Worm (Caenorhabditis elegans) whole organism, midembryonic: ENCODE data around the gene sre-33.

ENCODE experiments used
- cog-1 ChIP-seq: sonication (generic microtip); optimal IDR thresholded peaks from 2 replicates; lab custom pipeline; 2016; ENCODE audit warnings: missing genetic modification characterization, missing compliant biosample characterization
- flt-1 ChIP-seq: fragments of 200-800 bp; sonication (Bioruptor generic); IDR thresholded peaks from 2 replicates; pipeline ENCODE4 v1.3.6; 2022; ENCODE audit warnings: missing genetic modification characterization, missing compliant biosample characterization
- klf-2 ChIP-seq: fragments of 200-800 bp; sonication (Bioruptor generic); conservative IDR thresholded peaks from 2 replicates; pipeline ENCODE4 v1.3.6; 2022; ENCODE audit warnings: missing genetic modification reagents, missing genetic modification characterization, missing compliant biosample characterization
- med-1 ChIP-seq: sonication (generic microtip); optimal IDR thresholded peaks from 2 replicates; lab custom pipeline; 2017; ENCODE audit warnings: missing genetic modification characterization, mild to moderate bottlenecking, missing compliant biosample characterization, antibody characterized with exemption, missing genetic modification reagents; ENCODE audit not compliant: insufficient read depth
- ztf-23 ChIP-seq: fragments of 200-800 bp; sonication (Bioruptor generic); IDR thresholded peaks from 2 replicates; pipeline ENCODE4 v1.3.6; 2022; ENCODE audit warnings: missing genetic modification reagents, missing genetic modification characterization, missing compliant biosample characterization
- ztf-29 ChIP-seq: fragments of 200-800 bp; sonication (Bioruptor generic); IDR thresholded peaks from 2 replicates; pipeline ENCODE4 v1.3.6; 2022; ENCODE audit warnings: missing genetic modification reagents, missing genetic modification characterization, missing compliant biosample characterization

DNA sequence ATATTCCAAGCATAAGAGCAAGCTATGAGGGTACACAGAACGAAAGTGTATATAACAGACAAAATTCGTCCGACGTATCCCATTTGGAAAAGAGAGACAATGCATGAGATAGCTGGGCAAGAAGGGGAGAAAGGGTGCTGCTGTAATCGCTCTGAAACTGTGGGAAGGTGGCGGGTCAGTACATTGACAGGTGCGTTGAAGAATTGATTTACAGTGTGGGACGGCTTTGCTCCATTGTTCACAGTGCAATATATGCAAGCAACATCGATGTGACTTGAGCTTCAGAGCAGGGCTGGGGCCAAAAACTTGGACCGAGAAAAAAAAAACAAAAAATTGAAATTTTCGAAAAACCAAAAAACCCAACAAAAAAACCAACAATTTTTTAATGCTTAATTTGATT lies 43.0 kb upstream of the sre-33 start, which contains the start of gene F57G9.3:
- TF ChIP-seq ztf-29 (no peak), flt-1 (GFP tag; lab: Robert Waterston, UW) (no peak), cog-1 (no peak), med-1 (GFP tag; lab: Kevin White, UChicago) (no peak), ztf-23 (GFP tag; lab: Robert Waterston, UW) (no peak), klf-2 (no peak)
